Worm (Caenorhabditis elegans): ENCODE measurements around the gene him-17.

him-17 gene

DNA sequence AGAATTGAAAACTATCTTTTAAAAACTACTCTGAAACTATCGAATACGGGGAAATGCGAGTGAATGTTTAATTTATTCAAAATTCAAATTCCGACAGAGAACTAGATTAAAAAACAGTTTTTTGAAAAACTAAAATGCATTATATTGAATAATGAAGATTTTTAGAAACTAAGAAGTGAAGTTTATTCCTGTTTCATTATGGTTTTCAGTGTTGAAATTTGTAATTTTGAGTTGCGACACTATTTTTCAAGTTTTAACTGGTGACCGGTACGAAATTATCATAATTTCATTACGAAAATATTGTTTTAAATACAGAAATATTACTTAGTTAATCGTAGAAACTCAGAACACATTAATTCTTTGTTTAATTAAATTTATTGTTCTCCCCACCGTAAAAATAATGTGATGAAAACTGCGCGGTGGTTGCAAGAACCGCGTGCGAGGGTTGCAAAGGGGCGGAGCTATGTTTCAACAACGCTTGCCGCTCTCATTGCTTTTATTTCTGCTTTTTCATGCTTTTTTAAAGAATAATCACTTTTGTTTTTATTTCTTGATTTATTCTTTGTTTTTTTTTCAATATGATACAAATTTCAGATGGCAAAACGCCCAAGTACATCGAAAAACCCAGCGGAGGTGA is at the start of gene him-17 (continued):
- TF ChIP-seq D2030.7 (GFP tag; IDR thresholded peaks at IDR 0.05) (no peak), ztf-3 (GFP tag; optimal IDR thresholded peaks at IDR 0.05) (no peak), snpc-4 (GFP tag; optimal IDR thresholded peaks at IDR 0.05) (no peak), snpc-4 (tag; optimal IDR thresholded peaks at IDR 0.05) (peak in 2 of 4 experiments; percentile 2 to 22), repo-1 (tag; optimal IDR thresholded peaks at IDR 0.05) (peak; percentile 13), nfyb-1 (GFP tag; IDR thresholded peaks at IDR 0.05) (no peak), T07F8.4 (tag; optimal IDR thresholded peaks at IDR 0.05) (no peak), ceh-100 (GFP tag; IDR thresholded peaks at IDR 0.05) (peak; percentile 41; the same call in 1 of the 2 replicates), lin-35 (GFP tag; optimal IDR thresholded peaks at IDR 0.05) (peak in 1 of 3 experiments; percentile 17), let-607 (tag; optimal IDR thresholded peaks at IDR 0.05) (no peak), nhr-27 (tag; optimal IDR thresholded peaks at IDR 0.05) (no peak), ceh-91 (GFP tag; IDR thresholded peaks at IDR 0.05) (no peak), attf-6 (GFP tag; IDR thresholded peaks at IDR 0.05) (no peak), nfya-2 (GFP tag; IDR thresholded peaks at IDR 0.05) (no peak), mes-4 (tag; optimal IDR thresholded peaks at IDR 0.05) (no peak), let-526 (GFP tag; IDR thresholded peaks at IDR 0.05) (no peak), unc-130 (GFP tag; optimal IDR thresholded peaks at IDR 0.05) (no peak), pbrm-1 (GFP tag; IDR thresholded peaks at IDR 0.05) (no peak), K12H6.12 (tag; optimal IDR thresholded peaks at IDR 0.05) (no peak), F49E8.2 (tag; optimal IDR thresholded peaks at IDR 0.05; ENCODE audit: insufficient read depth) (no peak), F57C9.4 (tag; optimal IDR thresholded peaks at IDR 0.05) (no peak), bed-2 (GFP tag; IDR thresholded peaks at IDR 0.05) (no peak), mcd-1 (GFP tag; IDR thresholded peaks at IDR 0.05) (peak; percentile 44), F33H1.4 (GFP tag; IDR thresholded peaks at IDR 0.05) (no peak)

DNA sequence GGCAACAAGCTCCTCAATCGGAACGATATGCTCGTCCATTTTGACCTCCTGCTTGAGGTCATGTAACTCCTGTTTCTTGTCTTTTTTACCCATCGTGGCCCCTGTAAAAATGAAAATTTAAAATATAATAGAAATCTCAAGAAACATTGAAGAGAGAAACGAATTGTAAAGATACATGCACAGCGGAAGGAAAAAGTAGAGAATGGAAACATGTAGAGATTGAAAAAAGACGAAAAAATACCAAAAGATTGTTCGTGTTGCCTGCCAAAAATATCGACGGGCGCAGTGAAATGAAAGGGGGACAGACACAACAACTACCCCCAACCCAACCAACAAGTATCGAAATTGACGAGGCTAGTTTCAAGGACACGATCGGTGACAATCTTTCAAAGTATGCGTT is 46.6 kb upstream of the him-17 start, which contains the start of gene eat-6:
TSS of gene eat-6 (minus strand) at position 101 of the 400 bp plus-strand sequence.
- no peak for TF ChIP-seq sptf-2 (GFP tag; optimal IDR thresholded peaks at IDR 0.05)
- TF ChIP-seq madf-3 (GFP tag; IDR thresholded peaks at IDR 0.05) = no peak
- no peak for TF ChIP-seq ceh-91 (GFP tag; IDR thresholded peaks at IDR 0.05)
- TF ChIP-seq attf-5 (GFP tag; optimal IDR thresholded peaks at IDR 0.05) = no peak
- no peak for TF ChIP-seq egrh-3 (GFP tag; IDR thresholded peaks at IDR 0.05)
- TF ChIP-seq rec-8 (tag; optimal IDR thresholded peaks at IDR 0.05) = no peak
- no peak for TF ChIP-seq hmg-20 (GFP tag; IDR thresholded peaks at IDR 0.05)
- no peak for TF ChIP-seq pbrm-1 (GFP tag; IDR thresholded peaks at IDR 0.05)
- no peak for TF ChIP-seq sdz-38 (tag; optimal IDR thresholded peaks at IDR 0.05)
- TF ChIP-seq dpl-1 (GFP tag; optimal IDR thresholded peaks at IDR 0.05) = no peak
- TF ChIP-seq F55B11.4 (tag; optimal IDR thresholded peaks at IDR 0.05; ENCODE audit: borderline replicate concordance, insufficient read depth) = no peak
- no peak for TF ChIP-seq ets-4 (GFP tag; optimal IDR thresholded peaks at IDR 0.05)
- no peak for TF ChIP-seq hmg-1.2 (GFP tag; IDR thresholded peaks at IDR 0.05)
- no peak for TF ChIP-seq F39B2.1 (GFP tag; IDR thresholded peaks at IDR 0.05)
- TF ChIP-seq ceh-40 (GFP tag; IDR thresholded peaks at IDR 0.05) = no peak
- no peak for TF ChIP-seq nfya-1 (tag; optimal IDR thresholded peaks at IDR 0.05; ENCODE audit: borderline replicate concordance, insufficient read depth)
- TF ChIP-seq repo-1 (tag; optimal IDR thresholded peaks at IDR 0.05) = no peak
